Fruit fly (Drosophila melanogaster) whole organism, pupa: Measurements from ENCODE around the gene CG13616.

Source experiments
- CG10348 ChIP-seq: fragments of 200-800 bp; sonication (Bioruptor generic); IDR thresholded peaks from 2 replicates; pipeline ENCODE4 v1.3.6; 2022; ENCODE audit warnings: missing biosample characterization, missing genetic modification characterization
- CG12605 ChIP-seq: fragments of 200-800 bp; sonication (Bioruptor generic); IDR thresholded peaks from 2 replicates; pipeline ENCODE4 v1.3.6; 2022; ENCODE audit warnings: missing biosample characterization, missing genetic modification characterization
- CG13204 ChIP-seq: fragments of 200-800 bp; sonication (Bioruptor generic); optimal IDR thresholded peaks from 2 replicates; lab custom pipeline; 2018; ENCODE audit warnings: missing biosample characterization, mild to moderate bottlenecking, missing genetic modification characterization, moderate library complexity
- CG14655 ChIP-seq: fragments of 200-800 bp; sonication (Bioruptor generic); optimal IDR thresholded peaks from 3 replicates; lab custom pipeline; 2017; ENCODE audit warnings: mild to moderate bottlenecking, missing biosample characterization, missing genetic modification reagents, missing genetic modification characterization
- CG15710 ChIP-seq: fragments of 200-800 bp; sonication (Bioruptor generic); optimal IDR thresholded peaks from 2 replicates; lab custom pipeline; 2018; ENCODE audit warnings: missing biosample characterization, mild to moderate bottlenecking, missing genetic modification characterization, moderate library complexity
- CG17806 ChIP-seq: fragments of 200-800 bp; sonication (Bioruptor generic); optimal IDR thresholded peaks from 2 replicates; lab custom pipeline; 2018; ENCODE audit warnings: missing biosample characterization, mild to moderate bottlenecking, missing genetic modification characterization, moderate library complexity
- CG32121 ChIP-seq: fragments of 200-800 bp; sonication (Bioruptor generic); IDR thresholded peaks from 2 replicates; pipeline ENCODE4 v1.3.6; 2022; ENCODE audit warnings: missing biosample characterization, missing genetic modification characterization
- CG34367 ChIP-seq: fragments of 200-800 bp; sonication (Bioruptor generic); optimal IDR thresholded peaks from 2 replicates; lab custom pipeline; 2018; ENCODE audit warnings: missing biosample characterization, mild to moderate bottlenecking, missing genetic modification characterization
- CG4496 ChIP-seq: fragments of 200-800 bp; sonication (Bioruptor generic); IDR thresholded peaks from 3 replicates; pipeline ENCODE4 v1.3.6; 2022; ENCODE audit warnings: missing biosample characterization, missing genetic modification characterization
- CG8159 ChIP-seq: fragments of 200-800 bp; sonication (Bioruptor generic); optimal IDR thresholded peaks from 3 replicates; lab custom pipeline; 2018; ENCODE audit warnings: missing biosample characterization, mild to moderate bottlenecking, missing genetic modification characterization, moderate library complexity
- CG8301 ChIP-seq: fragments of 200-800 bp; sonication (Bioruptor generic); optimal IDR thresholded peaks from 2 replicates; lab custom pipeline; 2018; ENCODE audit warnings: missing biosample characterization, mild to moderate bottlenecking, missing genetic modification characterization
- CG9948 ChIP-seq: fragments of 200-800 bp; sonication (Bioruptor generic); optimal IDR thresholded peaks from 2 replicates; lab custom pipeline; 2018; ENCODE audit warnings: missing biosample characterization, mild to moderate bottlenecking, missing genetic modification characterization, moderate library complexity
- D1 ChIP-seq: fragments of 200-800 bp; sonication (Bioruptor generic); optimal IDR thresholded peaks from 2 replicates; lab custom pipeline; 2018; ENCODE audit warnings: missing biosample characterization, mild to moderate bottlenecking, missing genetic modification characterization, moderate library complexity
- EcR ChIP-seq: fragments of 200-800 bp; sonication (Bioruptor generic); optimal IDR thresholded peaks from 3 replicates; lab custom pipeline; 2019; ENCODE audit warnings: missing biosample characterization, missing genetic modification characterization, mild to moderate bottlenecking, moderate library complexity, missing genetic modification reagents
- Ets98B ChIP-seq: fragments of 200-800 bp; sonication (Bioruptor generic); IDR thresholded peaks from 2 replicates; pipeline ENCODE4 v1.3.6; 2022; ENCODE audit warnings: missing biosample characterization, missing genetic modification characterization
- Pif1A ChIP-seq: fragments of 200-800 bp; sonication (Bioruptor generic); optimal IDR thresholded peaks from 3 replicates; lab custom pipeline; 2016; ENCODE audit warnings: missing biosample characterization, missing genetic modification characterization
- Pif1B ChIP-seq: fragments of 200-800 bp; sonication (Bioruptor generic); optimal IDR thresholded peaks from 3 replicates; lab custom pipeline; 2016; ENCODE audit warnings: missing biosample characterization, missing genetic modification characterization
- Snoo ChIP-seq: fragments of 200-800 bp; sonication (Bioruptor generic); optimal IDR thresholded peaks from 3 replicates; lab custom pipeline; 2017; ENCODE audit warnings: missing biosample characterization, mild to moderate bottlenecking, missing genetic modification characterization, inconsistent platforms
- fd96Ca ChIP-seq: fragments of 200-800 bp; sonication (Bioruptor generic); IDR thresholded peaks from 3 replicates; pipeline ENCODE4 v1.3.6; 2022; ENCODE audit warnings: missing biosample characterization, missing genetic modification characterization
- gl ChIP-seq: fragments of 200-800 bp; sonication (Bioruptor generic); optimal IDR thresholded peaks from 2 replicates; lab custom pipeline; 2018; ENCODE audit warnings: missing biosample characterization, mild to moderate bottlenecking, missing genetic modification characterization
- rn ChIP-seq: fragments of 200-800 bp; sonication (Bioruptor generic); IDR thresholded peaks from 2 replicates; pipeline ENCODE4 v1.3.6; 2022; ENCODE audit warnings: missing biosample characterization, missing genetic modification characterization

CG13616 gene

DNA sequence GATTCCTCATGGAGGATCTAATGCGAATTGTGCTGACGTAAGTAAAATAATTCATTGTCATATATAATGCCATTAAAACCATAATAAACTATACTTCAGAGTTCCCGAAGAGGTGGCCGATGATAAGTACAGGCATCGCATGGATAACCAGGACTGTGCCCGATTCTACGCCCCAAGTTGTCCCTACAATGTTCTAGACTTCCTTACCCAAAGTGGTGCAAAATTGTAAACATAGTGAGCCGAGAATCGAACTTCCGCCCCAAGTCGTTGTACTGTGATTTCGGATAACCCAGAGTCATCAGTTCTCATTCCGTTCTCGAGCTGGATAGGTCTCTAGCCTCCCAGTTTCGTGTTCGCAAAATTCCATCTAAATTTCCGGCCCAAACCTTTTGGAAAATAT is 29.9 kb upstream of the CG13616 start, which contains the start of gene CG33340:
Gene CG33340, plus strand, starts transcription at position 301 of the 400 bp plus-strand sequence.
- no peak for TF ChIP-seq fd96Ca (GFP tag; lab: Robert Waterston, UW)
- no peak for TF ChIP-seq CG14655 (GFP tag; lab: Kevin White, UChicago)
- TF ChIP-seq CG4496 (GFP tag; lab: Robert Waterston, UW) = no peak
- TF ChIP-seq CG32121 (GFP tag; lab: Robert Waterston, UW) = no peak
- TF ChIP-seq rn (GFP tag; lab: Robert Waterston, UW) = no peak
- TF ChIP-seq CG17806 (tag; lab: Kevin White, UChicago) = no peak
- TF ChIP-seq Snoo = no peak
- no peak for TF ChIP-seq CG8159
- no peak for TF ChIP-seq CG8301 (tag; lab: Kevin White, UChicago)
- TF ChIP-seq CG34367 (tag; lab: Kevin White, UChicago) = no peak
- TF ChIP-seq CG15710 = no peak
- no peak for TF ChIP-seq CG12605 (GFP tag; lab: Robert Waterston, UW)
- no peak for TF ChIP-seq Pif1B (GFP tag; lab: Kevin White, UChicago)
- TF ChIP-seq EcR (GFP tag; lab: Kevin White, UChicago) = no peak
- TF ChIP-seq Ets98B (GFP tag; lab: Robert Waterston, UW) = no peak
- TF ChIP-seq Pif1A (GFP tag; lab: Kevin White, UChicago) = no peak
- no peak for TF ChIP-seq CG10348 (GFP tag; lab: Robert Waterston, UW)
- TF ChIP-seq gl = no peak
- no peak for TF ChIP-seq CG13204 (GFP tag; lab: Kevin White, UChicago)
- TF ChIP-seq, all 21 proteins: peak for 0

DNA sequence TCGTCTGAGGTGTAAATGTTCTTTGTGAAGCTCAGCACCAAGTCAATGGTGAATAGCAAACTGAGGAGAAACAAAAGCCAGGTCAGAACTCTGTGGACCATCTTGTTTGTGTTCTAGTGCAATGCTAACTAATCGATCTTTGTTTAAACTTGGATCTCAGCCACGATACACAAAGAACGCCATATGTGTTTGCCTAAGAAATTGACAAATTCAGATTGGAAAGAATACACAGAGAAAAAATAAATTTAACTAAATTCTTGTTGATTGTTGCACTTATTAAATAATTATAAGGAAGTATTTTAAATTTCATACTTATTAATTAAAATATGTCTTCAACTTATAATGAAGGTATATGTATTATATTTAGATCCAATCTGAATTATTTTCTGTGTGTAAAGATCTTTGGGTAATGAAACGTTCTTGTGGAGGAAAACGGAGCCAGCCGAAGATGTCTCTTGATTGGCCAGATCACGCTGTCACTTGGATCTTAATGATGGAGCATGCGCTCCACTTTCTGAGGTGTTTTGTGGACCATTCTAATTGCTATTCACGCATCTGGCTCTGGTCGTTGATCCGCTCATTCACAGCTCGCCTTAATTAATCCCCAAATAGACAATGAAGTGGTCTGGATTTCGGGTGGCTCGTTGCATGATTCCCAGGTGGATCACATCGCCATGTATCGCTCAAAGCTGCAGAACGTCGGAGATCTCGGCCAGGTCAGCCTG is 27.6 kb upstream of the CG13616 start, which contains the start of the genes CG17784 and CG13613:
Gene CG17784, minus strand, starts transcription at position 101 of the 725 bp plus-strand sequence.
Gene CG13613, plus strand, starts transcription at position 675 of the 725 bp plus-strand sequence.
- TF ChIP-seq D1 = no peak
- TF ChIP-seq Pif1A (GFP tag; lab: Kevin White, UChicago) = no peak
- no peak for TF ChIP-seq CG8301 (tag; lab: Kevin White, UChicago)
- TF ChIP-seq CG8159 = no peak
- no peak for TF ChIP-seq EcR (GFP tag; lab: Kevin White, UChicago)
- no peak for TF ChIP-seq Ets98B (GFP tag; lab: Robert Waterston, UW)
- TF ChIP-seq gl = no peak
- no peak for TF ChIP-seq fd96Ca (GFP tag; lab: Robert Waterston, UW)
- TF ChIP-seq CG10348 (GFP tag; lab: Robert Waterston, UW) = no peak
- TF ChIP-seq Pif1B (GFP tag; lab: Kevin White, UChicago) = no peak
- TF ChIP-seq CG9948 (tag; lab: Kevin White, UChicago) = no peak
- TF ChIP-seq CG34367 (tag; lab: Kevin White, UChicago) = no peak
- TF ChIP-seq CG32121 (GFP tag; lab: Robert Waterston, UW) = no peak
- TF ChIP-seq, all 21 proteins: peak for 0

DNA sequence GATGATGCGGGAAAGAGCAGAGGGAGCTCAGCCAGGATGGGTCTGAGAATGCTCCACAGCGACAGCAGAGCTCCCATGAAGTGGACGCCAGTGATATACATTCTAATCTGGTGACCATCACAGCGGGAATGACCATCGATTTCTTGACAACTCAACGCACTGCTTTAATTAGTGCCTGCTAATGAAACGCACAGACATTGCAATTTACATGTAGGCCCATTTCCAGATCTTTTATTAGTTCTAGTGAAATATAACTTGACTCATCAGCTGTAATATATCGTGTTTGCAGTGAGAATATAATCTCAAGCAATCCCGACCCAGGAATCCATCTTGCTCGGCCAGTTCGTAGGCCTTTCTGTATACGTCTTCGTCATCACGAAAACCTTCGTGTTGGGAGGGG is 25.6 kb upstream of the CG13616 start, which contains the start of gene CG42811:
Gene CG42811, minus strand, starts transcription at position 101 of the 400 bp plus-strand sequence.
- TF ChIP-seq gl = no peak

DNA sequence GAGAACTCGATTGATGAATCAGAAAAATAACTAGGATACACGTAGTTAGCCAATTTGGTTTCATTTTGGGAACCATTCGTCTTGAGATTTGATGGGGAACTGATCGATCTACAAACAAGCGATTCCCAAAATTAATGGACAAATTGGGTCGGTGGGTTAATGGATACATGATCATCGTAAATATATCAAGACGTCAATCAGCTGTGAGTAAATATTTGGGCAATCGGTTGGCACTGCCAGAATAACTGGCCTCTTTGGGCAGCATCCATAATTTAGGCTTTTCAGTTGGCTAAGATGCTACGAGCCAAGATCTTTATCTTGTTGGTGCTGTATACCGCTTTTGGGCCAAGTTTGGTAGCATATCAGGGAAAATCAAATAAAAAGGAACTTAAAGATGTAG is 24.6 kb upstream of the CG13616 start, which contains the start of the genes CG42812 and CG33341:
Gene CG42812, minus strand, starts transcription at position 101 of the 400 bp plus-strand sequence.
Gene CG33341, plus strand, starts transcription at position 295 of the 400 bp plus-strand sequence.
- TF ChIP-seq CG8301 (tag; lab: Kevin White, UChicago) (no peak), CG9948 (tag; lab: Kevin White, UChicago) (no peak), CG17806 (tag; lab: Kevin White, UChicago) (no peak), CG8159 (no peak), Pif1A (GFP tag; lab: Kevin White, UChicago) (no peak), CG34367 (tag; lab: Kevin White, UChicago) (no peak), EcR (GFP tag; lab: Kevin White, UChicago) (no peak), Pif1B (GFP tag; lab: Kevin White, UChicago) (no peak), CG4496 (GFP tag; lab: Robert Waterston, UW) (no peak), fd96Ca (GFP tag; lab: Robert Waterston, UW) (no peak), CG10348 (GFP tag; lab: Robert Waterston, UW) (no peak)

DNA sequence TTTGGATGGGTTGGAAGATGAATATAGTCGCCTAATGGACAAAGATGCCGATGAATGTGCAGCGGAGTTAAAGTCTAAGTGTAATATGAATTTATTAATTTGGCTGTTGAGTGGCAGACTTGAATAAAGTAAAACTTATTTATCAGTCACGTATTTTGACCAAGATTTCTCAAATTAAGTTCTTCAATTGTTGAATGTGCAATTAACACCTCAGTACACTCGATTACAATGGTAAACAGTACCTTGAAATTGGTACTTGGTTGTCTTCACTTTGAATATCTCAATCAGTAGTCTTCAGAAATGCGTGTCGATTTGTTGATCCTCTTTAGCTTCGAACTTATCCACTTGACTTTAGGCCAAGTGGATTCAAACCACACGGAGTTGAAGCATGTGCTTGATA is 23.4 kb upstream of the CG13616 start, which contains the start of gene CG13614:
Gene CG13614, plus strand, starts transcription at position 301 of the 400 bp plus-strand sequence.
- no peak for TF ChIP-seq CG15710
- TF ChIP-seq CG13204 (GFP tag; lab: Kevin White, UChicago) = no peak
- no peak for TF ChIP-seq rn (GFP tag; lab: Robert Waterston, UW)
- TF ChIP-seq fd96Ca (GFP tag; lab: Robert Waterston, UW) = no peak
- TF ChIP-seq gl = no peak
- TF ChIP-seq CG32121 (GFP tag; lab: Robert Waterston, UW) = no peak

DNA sequence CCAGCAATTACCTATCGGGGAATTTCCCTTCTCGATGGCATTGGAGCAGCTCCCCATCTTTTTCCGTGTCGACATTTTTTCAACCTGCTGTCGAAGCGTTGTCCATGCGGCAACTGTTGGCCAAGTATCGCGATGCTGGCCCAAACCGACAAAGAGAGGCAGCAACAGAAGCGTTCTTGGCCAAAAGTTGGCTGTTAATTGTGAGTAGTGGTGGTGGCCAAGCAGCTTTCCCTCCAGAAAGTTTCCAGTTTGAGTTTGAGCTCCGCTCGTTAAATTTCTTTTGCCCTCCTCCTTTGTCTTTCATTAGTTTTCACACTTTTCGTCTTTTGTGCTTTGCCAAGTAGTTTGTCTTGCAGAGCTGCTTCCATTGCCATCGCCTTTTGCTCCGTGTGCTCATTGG is 20.0 kb upstream of the CG13616 start, which contains the start of gene CG17782:
Gene CG17782, minus strand, starts transcription at position 101 of the 400 bp plus-strand sequence.
- TF ChIP-seq Pif1B (GFP tag; lab: Kevin White, UChicago) (no peak), Snoo (no peak), CG32121 (GFP tag; lab: Robert Waterston, UW) (no peak), CG12605 (GFP tag; lab: Robert Waterston, UW) (no peak), CG9948 (tag; lab: Kevin White, UChicago) (no peak), CG17806 (tag; lab: Kevin White, UChicago) (no peak), CG15710 (no peak), CG10348 (GFP tag; lab: Robert Waterston, UW) (no peak), CG14655 (GFP tag; lab: Kevin White, UChicago) (no peak), CG34367 (tag; lab: Kevin White, UChicago) (no peak), Ets98B (GFP tag; lab: Robert Waterston, UW) (no peak), CG13204 (GFP tag; lab: Kevin White, UChicago) (no peak), Pif1A (GFP tag; lab: Kevin White, UChicago) (no peak), D1 (no peak), CG8301 (tag; lab: Kevin White, UChicago) (no peak), rn (GFP tag; lab: Robert Waterston, UW) (no peak)
